Fruit fly (Drosophila melanogaster): ENCODE measurements around the gene RpS14b.

Gene RpS14b

DNA sequence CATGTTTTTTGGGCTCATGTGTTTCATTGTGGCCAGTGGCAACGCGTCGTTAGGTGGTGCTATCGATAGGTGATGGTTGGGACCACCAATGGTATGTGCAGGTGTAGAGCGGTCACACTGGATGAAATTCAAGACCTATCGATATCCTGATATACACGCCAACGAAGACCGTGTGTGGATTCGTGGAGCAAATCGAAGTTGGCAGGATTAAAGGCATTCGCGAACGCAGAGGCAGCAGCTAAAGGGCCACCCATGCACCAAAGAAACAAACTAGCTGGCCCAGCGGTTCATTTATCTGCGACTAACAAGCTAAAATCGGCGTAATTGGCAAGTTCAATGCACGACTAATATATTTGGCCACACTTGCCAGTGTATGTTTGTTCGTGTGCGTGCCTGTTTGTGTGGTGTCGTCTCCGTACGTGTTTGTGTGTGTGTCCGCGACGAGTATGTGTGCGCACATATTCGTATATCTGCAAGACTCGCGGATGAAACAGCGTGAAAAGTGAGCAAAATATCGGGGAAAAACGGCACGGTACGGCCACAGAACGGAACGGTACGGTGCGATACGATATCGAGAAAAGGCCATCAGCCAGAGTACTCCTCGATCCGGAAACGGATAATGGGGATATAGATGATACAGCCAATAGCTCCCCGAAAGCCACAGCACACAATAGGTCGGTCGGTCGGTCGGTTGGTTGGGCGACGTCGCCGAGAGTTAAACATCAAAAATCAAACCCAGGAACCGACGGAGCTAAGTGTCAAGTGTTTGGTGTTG is 1.3 kb downstream of the RpS14b start, which contains the start of gene Ubr3 (continued):
- TF ChIP-seq CG11247 (GFP tag; IDR thresholded peaks at IDR 0.05) (no peak), CG12391 (tag; optimal IDR thresholded peaks at IDR 0.05) (peak; percentile 9), lola (GFP tag; optimal IDR thresholded peaks at IDR 0.05) (no peak), Ptx1 (GFP tag; IDR thresholded peaks at IDR 0.05) (no peak), lov (optimal IDR thresholded peaks at IDR 0.05) (no peak), lov (GFP tag; IDR thresholded peaks at IDR 0.05) (no peak), gro (GFP tag; optimal IDR thresholded peaks at IDR 0.05) (no peak), CG12219 (GFP tag; optimal IDR thresholded peaks at IDR 0.05) (no peak), mld (GFP tag; IDR thresholded peaks at IDR 0.05; ENCODE audit: partially characterized antibody) (peak; percentile 63; the same call in 2 of the 3 replicates), CG7928 (GFP tag; optimal IDR thresholded peaks at IDR 0.05) (no peak), CG6272 (GFP tag; IDR thresholded peaks at IDR 0.05) (no peak), twi (tag; optimal IDR thresholded peaks at IDR 0.05) (no peak), CG30431 (GFP tag; optimal IDR thresholded peaks at IDR 0.05) (no peak), Drgx (GFP tag; IDR thresholded peaks at IDR 0.05) (no peak), pnt (GFP tag; optimal IDR thresholded peaks at IDR 0.05) (no peak), kni (GFP tag; optimal IDR thresholded peaks at IDR 0.05) (no peak), CG10431 (GFP tag; optimal IDR thresholded peaks at IDR 0.05) (no peak), CG18011 (GFP tag; optimal IDR thresholded peaks at IDR 0.05) (no peak), CG31224 (GFP tag; IDR thresholded peaks at IDR 0.05) (no peak), CG34224 (GFP tag; IDR thresholded peaks at IDR 0.05; ENCODE audit: partially characterized antibody) (peak; percentile 66; the same call in 2 of the 3 replicates), org-1 (GFP tag; optimal IDR thresholded peaks at IDR 0.05) (no peak), CG17912 (GFP tag; optimal IDR thresholded peaks at IDR 0.05) (no peak), gcm (GFP tag; optimal IDR thresholded peaks at IDR 0.05) (no peak), emc (GFP tag; optimal IDR thresholded peaks at IDR 0.05) (no peak), tgo (GFP tag; IDR thresholded peaks at IDR 0.05) (no peak), CG9215 (GFP tag; IDR thresholded peaks at IDR 0.05) (no peak), CG42726 (GFP tag; IDR thresholded peaks at IDR 0.05; ENCODE audit: partially characterized antibody) (peak; percentile 82), CG33213 (GFP tag; optimal IDR thresholded peaks at IDR 0.05) (no peak), crc (GFP tag; optimal IDR thresholded peaks at IDR 0.05) (no peak), luna (GFP tag; optimal IDR thresholded peaks at IDR 0.05) (no peak), Six4 (GFP tag; optimal IDR thresholded peaks at IDR 0.05) (no peak), trh (GFP tag; optimal IDR thresholded peaks at IDR 0.05) (no peak), nerfin-2 (GFP tag; IDR thresholded peaks at IDR 0.05; ENCODE audit: partially characterized antibody) (peak; percentile 66), cg (GFP tag; optimal IDR thresholded peaks at IDR 0.05) (peak; percentile 95), CG12236 (GFP tag; optimal IDR thresholded peaks at IDR 0.05) (no peak), fd102C (GFP tag; optimal IDR thresholded peaks at IDR 0.05) (no peak), Adf1 (GFP tag; IDR thresholded peaks at IDR 0.05) (no peak), usp (GFP tag; optimal IDR thresholded peaks at IDR 0.05) (no peak), CG18262 (tag; optimal IDR thresholded peaks at IDR 0.05) (no peak), Aef1 (GFP tag; IDR thresholded peaks at IDR 0.05) (no peak), CG12659 (GFP tag; optimal IDR thresholded peaks at IDR 0.05) (peak; percentile 69), MTF-1 (GFP tag; optimal IDR thresholded peaks at IDR 0.05; ENCODE audit: borderline replicate concordance) (no peak), Oaz (GFP tag; IDR thresholded peaks at IDR 0.05) (no peak), CG4404 (GFP tag; IDR thresholded peaks at IDR 0.05) (no peak), CG2889 (GFP tag; IDR thresholded peaks at IDR 0.05) (no peak), Sin3A (optimal IDR thresholded peaks at IDR 0.05) (peak; percentile 91), CG2116 (GFP tag; optimal IDR thresholded peaks at IDR 0.05) (peak; percentile 94), CG13894 (tag; optimal IDR thresholded peaks at IDR 0.05) (no peak), CG6689 (GFP tag; IDR thresholded peaks at IDR 0.05) (no peak), CG13424 (tag; optimal IDR thresholded peaks at IDR 0.05) (no peak)
